Worm (Caenorhabditis elegans) whole organism, late embryonic: ENCODE data around the gene vps-16.

Experiments used
- C08G9.2 ChIP-seq: sonication (generic microtip); optimal IDR thresholded peaks from 2 replicates; lab custom pipeline; 2016; ENCODE audit warnings: mild to moderate bottlenecking, missing genetic modification characterization, moderate library complexity, missing compliant biosample characterization
- C38D4.7 ChIP-seq: fragments of 200-800 bp; sonication (Bioruptor generic); optimal IDR thresholded peaks from 2 replicates; lab custom pipeline; 2018; ENCODE audit warnings: mild to moderate bottlenecking, missing genetic modification characterization, moderate library complexity, missing compliant biosample characterization
- K02D7.2 ChIP-seq: sonication (generic microtip); optimal IDR thresholded peaks from 2 replicates; lab custom pipeline; 2017; ENCODE audit warnings: mild to moderate bottlenecking, missing genetic modification characterization, missing compliant biosample characterization
- K09A11.1 ChIP-seq: sonication (generic microtip); optimal IDR thresholded peaks from 2 replicates; lab custom pipeline; 2017; ENCODE audit warnings: antibody characterized with exemption, mild to moderate bottlenecking, missing genetic modification characterization, missing compliant biosample characterization; ENCODE audit not compliant: insufficient read depth
- T23F11.4 ChIP-seq: fragments of 200-800 bp; sonication (Bioruptor generic); optimal IDR thresholded peaks from 2 replicates; lab custom pipeline; 2018; ENCODE audit warnings: mild to moderate bottlenecking, missing genetic modification characterization, missing compliant biosample characterization
- Y22D7AL.16 ChIP-seq: sonication (generic microtip); optimal IDR thresholded peaks from 2 replicates; lab custom pipeline; 2016; ENCODE audit warnings: missing genetic modification characterization, missing compliant biosample characterization
- ama-1 ChIP-seq: fragments of 150-350 bp; optimal IDR thresholded peaks from 2 replicates; lab custom pipeline; 2014
- ceh-14 ChIP-seq: sonication (generic microtip); optimal IDR thresholded peaks from 2 replicates; lab custom pipeline; 2016; ENCODE audit warnings: missing genotype, missing genetic modification characterization, missing compliant biosample characterization
- ceh-19 ChIP-seq: fragments of 200-800 bp; sonication (Bioruptor generic); optimal IDR thresholded peaks from 2 replicates; lab custom pipeline; 2018; ENCODE audit warnings: mild to moderate bottlenecking, missing genetic modification characterization, missing compliant biosample characterization
- ceh-2 ChIP-seq: sonication (generic microtip); optimal IDR thresholded peaks from 2 replicates; lab custom pipeline; 2016; ENCODE audit warnings: missing genotype, missing genetic modification characterization, missing compliant biosample characterization
- ceh-22 ChIP-seq: sonication (generic microtip); optimal IDR thresholded peaks from 2 replicates; lab custom pipeline; 2017; ENCODE audit warnings: missing biosample characterization, missing genetic modification characterization
- ceh-24 ChIP-seq: sonication (generic microtip); optimal IDR thresholded peaks from 2 replicates; lab custom pipeline; 2016; ENCODE audit warnings: mild to moderate bottlenecking, missing genetic modification characterization, missing compliant biosample characterization
- ceh-30 ChIP-seq: fragments of 150-350 bp; optimal IDR thresholded peaks from 2 replicates; lab custom pipeline; 2014; ENCODE audit warnings: missing biosample characterization, missing genetic modification characterization
- ceh-34 ChIP-seq: sonication (generic microtip); optimal IDR thresholded peaks from 2 replicates; lab custom pipeline; 2016; ENCODE audit warnings: mild to moderate bottlenecking, missing genetic modification characterization, missing compliant biosample characterization
- ceh-48 ChIP-seq: sonication (generic microtip); optimal IDR thresholded peaks from 2 replicates; lab custom pipeline; 2016; ENCODE audit warnings: missing genetic modification characterization, inconsistent platforms, missing compliant biosample characterization
- ceh-6 ChIP-seq: fragments of 200-800 bp; sonication (Bioruptor generic); optimal IDR thresholded peaks from 2 replicates; lab custom pipeline; 2018; ENCODE audit warnings: mild to moderate bottlenecking, missing genetic modification characterization, missing compliant biosample characterization
- ceh-9 ChIP-seq: sonication (generic microtip); optimal IDR thresholded peaks from 2 replicates; lab custom pipeline; 2016; ENCODE audit warnings: mild to moderate bottlenecking, missing genetic modification characterization, inconsistent platforms, missing compliant biosample characterization
- che-1 ChIP-seq: sonication (generic microtip); optimal IDR thresholded peaks from 2 replicates; lab custom pipeline; 2016; ENCODE audit warnings: mild to moderate bottlenecking, missing genetic modification characterization, missing compliant biosample characterization
- dmd-4 ChIP-seq: sonication (generic microtip); optimal IDR thresholded peaks from 2 replicates; lab custom pipeline; 2016; ENCODE audit warnings: borderline replicate concordance, missing genetic modification characterization, missing compliant biosample characterization
- dve-1 ChIP-seq: sonication (generic microtip); optimal IDR thresholded peaks from 2 replicates; lab custom pipeline; 2017; ENCODE audit warnings: antibody characterized with exemption, mild to moderate bottlenecking, missing genetic modification characterization, missing compliant biosample characterization
- elt-2 ChIP-seq: sonication (generic microtip); optimal IDR thresholded peaks from 2 replicates; lab custom pipeline; 2016; ENCODE audit warnings: missing genetic modification reagents, missing genetic modification characterization, missing compliant biosample characterization
- ets-4 ChIP-seq: sonication (generic microtip); optimal IDR thresholded peaks from 2 replicates; lab custom pipeline; 2016; ENCODE audit warnings: missing genetic modification characterization, missing compliant biosample characterization
- eyg-1 ChIP-seq: sonication (generic microtip); optimal IDR thresholded peaks from 2 replicates; lab custom pipeline; 2016; ENCODE audit warnings: missing genotype, missing genetic modification characterization, missing compliant biosample characterization
- fax-1 ChIP-seq: sonication (generic microtip); optimal IDR thresholded peaks from 2 replicates; lab custom pipeline; 2016; ENCODE audit warnings: missing genotype, missing genetic modification characterization, missing compliant biosample characterization
- fkh-10 ChIP-seq: fragments of 150-350 bp; optimal IDR thresholded peaks from 2 replicates; lab custom pipeline; 2014; ENCODE audit warnings: missing biosample characterization, missing genetic modification reagents, missing genetic modification characterization
- fkh-6 ChIP-seq: sonication (generic microtip); optimal IDR thresholded peaks from 2 replicates; lab custom pipeline; 2016; ENCODE audit warnings: missing genetic modification characterization, missing compliant biosample characterization
- hlh-15 ChIP-seq: sonication (generic microtip); optimal IDR thresholded peaks from 2 replicates; lab custom pipeline; 2016; ENCODE audit warnings: missing genetic modification characterization, missing compliant biosample characterization
- hlh-8 ChIP-seq: sonication (generic microtip); optimal IDR thresholded peaks from 2 replicates; lab custom pipeline; 2016; ENCODE audit warnings: missing genotype, missing genetic modification characterization, missing compliant biosample characterization
- lin-11 ChIP-seq: fragments of 200-800 bp; sonication (Bioruptor generic); optimal IDR thresholded peaks from 2 replicates; lab custom pipeline; 2018; ENCODE audit warnings: mild to moderate bottlenecking, missing genetic modification characterization, missing compliant biosample characterization
- pag-3 ChIP-seq: sonication (generic microtip); optimal IDR thresholded peaks from 2 replicates; lab custom pipeline; 2016; ENCODE audit warnings: missing compliant biosample characterization, missing genetic modification characterization, borderline replicate concordance
- pat-9 ChIP-seq: fragments of 200-800 bp; sonication (Bioruptor generic); optimal IDR thresholded peaks from 2 replicates; lab custom pipeline; 2018; ENCODE audit warnings: mild to moderate bottlenecking, missing genetic modification characterization, moderate library complexity, missing compliant biosample characterization
- pax-1 ChIP-seq: fragments of 150-350 bp; optimal IDR thresholded peaks from 2 replicates; lab custom pipeline; 2014; ENCODE audit warnings: missing biosample characterization, missing genetic modification characterization
- pqm-1 ChIP-seq: sonication (generic microtip); optimal IDR thresholded peaks from 2 replicates; lab custom pipeline; 2016; ENCODE audit warnings: missing genetic modification characterization, missing compliant biosample characterization
- ref-2 ChIP-seq: sonication (generic microtip); optimal IDR thresholded peaks from 2 replicates; lab custom pipeline; 2016; ENCODE audit warnings: missing genetic modification characterization, missing compliant biosample characterization
- rnt-1 ChIP-seq: sonication (generic microtip); optimal IDR thresholded peaks from 2 replicates; lab custom pipeline; 2016; ENCODE audit warnings: missing genetic modification characterization, missing compliant biosample characterization
- sdc-2 ChIP-seq: sonication (generic microtip); optimal IDR thresholded peaks from 2 replicates; lab custom pipeline; 2016; ENCODE audit warnings: missing genotype, missing genetic modification characterization, missing compliant biosample characterization
- sox-4 ChIP-seq: sonication (generic microtip); optimal IDR thresholded peaks from 2 replicates; lab custom pipeline; 2017; ENCODE audit warnings: mild to moderate bottlenecking, missing genetic modification characterization, inconsistent platforms, missing compliant biosample characterization
- syd-9 ChIP-seq: sonication (generic microtip); optimal IDR thresholded peaks from 2 replicates; lab custom pipeline; 2016; ENCODE audit warnings: mild to moderate bottlenecking, missing genetic modification characterization, moderate library complexity, missing compliant biosample characterization
- tbx-2 ChIP-seq: sonication (generic microtip); optimal IDR thresholded peaks from 2 replicates; lab custom pipeline; 2016; ENCODE audit warnings: missing genetic modification characterization, missing compliant biosample characterization
- ttx-3 ChIP-seq: sonication (generic microtip); optimal IDR thresholded peaks from 2 replicates; lab custom pipeline; 2016; ENCODE audit warnings: missing genetic modification reagents, missing genetic modification characterization, missing compliant biosample characterization
- unc-42 ChIP-seq: sonication (generic microtip); optimal IDR thresholded peaks from 2 replicates; lab custom pipeline; 2016; ENCODE audit warnings: missing genotype, missing genetic modification characterization, missing compliant biosample characterization
- unc-55 ChIP-seq: sonication (generic microtip); optimal IDR thresholded peaks from 2 replicates; lab custom pipeline; 2017; ENCODE audit warnings: missing biosample characterization, missing genetic modification reagents, missing genetic modification characterization
- unc-86 ChIP-seq: sonication (generic microtip); optimal IDR thresholded peaks from 2 replicates; lab custom pipeline; 2016; ENCODE audit warnings: missing genetic modification characterization, missing compliant biosample characterization
- zip-5 ChIP-seq: sonication (generic microtip); optimal IDR thresholded peaks from 2 replicates; lab custom pipeline; 2016; ENCODE audit warnings: missing genetic modification characterization, missing compliant biosample characterization
- ztf-16 ChIP-seq: sonication (generic microtip); optimal IDR thresholded peaks from 2 replicates; lab custom pipeline; 2017; ENCODE audit warnings: missing genetic modification characterization, missing compliant biosample characterization

The vps-16 gene

DNA sequence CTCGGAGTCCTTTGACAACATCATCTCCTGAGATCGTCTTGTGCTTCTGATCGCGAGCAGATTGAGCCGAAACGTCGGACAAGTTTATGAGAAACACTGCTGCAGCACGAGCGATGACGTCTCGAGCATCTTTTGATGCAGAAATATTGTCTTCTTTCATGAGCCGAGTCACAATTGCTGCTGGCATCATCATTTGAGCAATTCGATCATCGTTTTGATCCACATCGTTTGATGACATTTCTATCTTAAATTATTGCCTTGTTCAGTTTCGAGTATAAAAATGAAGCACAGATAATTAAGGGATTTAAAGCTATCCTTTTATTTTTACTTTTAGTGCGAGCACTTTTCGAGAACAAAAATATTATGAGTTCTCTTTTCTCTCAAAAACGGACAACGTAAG lies 29.6 kb downstream of the vps-16 start, which contains the start of gene T26A5.8:
Gene T26A5.8 (minus strand): TSS at position 247 of the 400 bp plus-strand sequence.
- no peak for TF ChIP-seq C38D4.7 (GFP tag; lab: Kevin White, UChicago)
- no peak for TF ChIP-seq rnt-1 (tag; lab: Kevin White, UChicago)
- TF ChIP-seq ceh-2 (tag; lab: Kevin White, UChicago), result no peak
- TF ChIP-seq hlh-15 (tag; lab: Kevin White, UChicago), result no peak
- no peak for TF ChIP-seq ceh-9
- TF ChIP-seq ceh-19 (GFP tag; lab: Kevin White, UChicago), result no peak
- no peak for TF ChIP-seq pag-3 (tag; lab: Kevin White, UChicago)
- TF ChIP-seq ceh-14, result no peak
- TF ChIP-seq fkh-6 (tag; lab: Kevin White, UChicago), result no peak
- no peak for TF ChIP-seq che-1 (tag; lab: Kevin White, UChicago)
- no peak for TF ChIP-seq fkh-10 (GFP tag; lab: Kevin White, UChicago)
- TF ChIP-seq sdc-2 (tag; lab: Kevin White, UChicago), result no peak
- TF ChIP-seq Y22D7AL.16 (tag; lab: Kevin White, UChicago), result no peak
- no peak for TF ChIP-seq ceh-22
- no peak for TF ChIP-seq ceh-6 (GFP tag; lab: Kevin White, UChicago)
- no peak for TF ChIP-seq ceh-30 (tag; lab: Kevin White, UChicago)
- no peak for TF ChIP-seq hlh-8 (tag; lab: Kevin White, UChicago)
- TF ChIP-seq, all 69 proteins: peak for 0

- no peak for TF ChIP-seq unc-86 (tag; lab: Kevin White, UChicago)
- TF ChIP-seq ceh-19 (GFP tag; lab: Kevin White, UChicago), result no peak
- no peak for TF ChIP-seq hlh-15 (tag; lab: Kevin White, UChicago)
- TF ChIP-seq ceh-34 (tag; lab: Kevin White, UChicago), result no peak
- TF ChIP-seq syd-9 (tag; lab: Kevin White, UChicago), result no peak
- no peak for TF ChIP-seq zip-5 (tag; lab: Kevin White, UChicago)
- no peak for TF ChIP-seq ceh-48 (tag; lab: Kevin White, UChicago)
- TF ChIP-seq pqm-1, result no peak
- no peak for TF ChIP-seq sox-4 (tag; lab: Kevin White, UChicago)
- TF ChIP-seq K09A11.1 (tag; lab: Kevin White, UChicago), result no peak
- TF ChIP-seq fax-1 (tag; lab: Kevin White, UChicago), result no peak
- no peak for TF ChIP-seq T23F11.4 (GFP tag; lab: Kevin White, UChicago)
- TF ChIP-seq, all 69 proteins: peak for 0
These were observed 30.6 kb downstream of the vps-16 start, which contains the start of gene dlc-1 for ce11 chrIII:6463679-6464078. Gene dlc-1, minus strand, starts transcription at chrIII:6463779.

ce11 chrIII:6464113-6464571 lies 31.1 kb downstream of the vps-16 start:
- TF ChIP-seq dmd-4, result no peak
- TF ChIP-seq pag-3 (tag; lab: Kevin White, UChicago), result no peak
- no peak for TF ChIP-seq fkh-6 (tag; lab: Kevin White, UChicago)
- TF ChIP-seq ceh-34 (tag; lab: Kevin White, UChicago), result peak; percentile 39
- no peak for TF ChIP-seq hlh-15 (tag; lab: Kevin White, UChicago)
- TF ChIP-seq K09A11.1 (tag; lab: Kevin White, UChicago), result no peak
- peak; percentile 14 for TF ChIP-seq dve-1 (tag; lab: Kevin White, UChicago)
- no peak for TF ChIP-seq pax-1
- TF ChIP-seq tbx-2 (tag; lab: Kevin White, UChicago), result peak; percentile 74
- TF ChIP-seq fkh-10 (GFP tag; lab: Kevin White, UChicago), result no peak
- TF ChIP-seq ztf-16 (tag; lab: Kevin White, UChicago), result no peak
- no peak for TF ChIP-seq ttx-3
- TF ChIP-seq K02D7.2 (tag; lab: Kevin White, UChicago), result no peak
- TF ChIP-seq ceh-6 (GFP tag; lab: Kevin White, UChicago), result no peak
- no peak for TF ChIP-seq lin-11 (tag; lab: Kevin White, UChicago)
- peak; percentile 5 for TF ChIP-seq pqm-1
- TF ChIP-seq ceh-14, result peak; percentile 24
- TF ChIP-seq ceh-22, result no peak
- TF ChIP-seq fax-1 (tag; lab: Kevin White, UChicago), result no peak
- no peak for TF ChIP-seq unc-42 (tag; lab: Kevin White, UChicago)
- no peak for TF ChIP-seq unc-86 (tag; lab: Kevin White, UChicago)
- peak; percentile 28 for TF ChIP-seq ref-2 (tag; lab: Kevin White, UChicago)
- peak; percentile 34 for TF ChIP-seq Y22D7AL.16 (tag; lab: Kevin White, UChicago)
- TF ChIP-seq ceh-24, result no peak
- TF ChIP-seq ama-1 (lab: Kevin White, UChicago), result no peak
- peak; percentile 31 for TF ChIP-seq rnt-1 (tag; lab: Kevin White, UChicago)
- no peak for TF ChIP-seq ceh-48 (tag; lab: Kevin White, UChicago)
- TF ChIP-seq unc-55 (GFP tag; lab: Kevin White, UChicago), result peak; percentile 28
- TF ChIP-seq eyg-1, result peak; percentile 32
- TF ChIP-seq C08G9.2 (tag; lab: Kevin White, UChicago), result peak; percentile 18
- no peak for TF ChIP-seq ceh-9
- TF ChIP-seq ets-4 (tag; lab: Kevin White, UChicago), result peak; percentile 78
- peak; percentile 15 for TF ChIP-seq pat-9 (tag; lab: Kevin White, UChicago)
- TF ChIP-seq elt-2, result peak; percentile 98
- TF ChIP-seq hlh-8 (tag; lab: Kevin White, UChicago), result peak; percentile 15
- peak; percentile 5 for TF ChIP-seq sdc-2 (tag; lab: Kevin White, UChicago)
